Fruit fly (Drosophila melanogaster) whole organism, embryonic: ENCODE results near the gene CG42258.
A peak's percentile ranks its signal among the peaks of the same experiment; 100 is the strongest.

ENCODE experiments used
- ATbp ChIP-seq: fragments of 200-800 bp; sonication (Bioruptor generic); optimal IDR thresholded peaks from 2 replicates; lab custom pipeline; 2017; ENCODE audit warnings: missing biosample characterization, mild to moderate bottlenecking, missing genetic modification characterization, missing genetic modification reagents
- CG10147 ChIP-seq: fragments of 200-800 bp; sonication (Bioruptor generic); optimal IDR thresholded peaks from 2 replicates; lab custom pipeline; 2019; ENCODE audit warnings: missing biosample characterization, mild to moderate bottlenecking, missing genetic modification characterization, moderate library complexity
- CG10321 ChIP-seq: fragments of 200-800 bp; sonication (Bioruptor generic); IDR thresholded peaks from 2 replicates; pipeline ENCODE4 v1.3.6; 2022; ENCODE audit warnings: missing biosample characterization, missing genetic modification characterization
- CG10979 ChIP-seq: fragments of 200-800 bp; sonication (Bioruptor generic); optimal IDR thresholded peaks from 2 replicates; lab custom pipeline; 2018; ENCODE audit warnings: missing biosample characterization, mild to moderate bottlenecking, missing genetic modification characterization, moderate library complexity
- CG11093 ChIP-seq: fragments of 200-800 bp; sonication (Bioruptor generic); IDR thresholded peaks from 3 replicates; pipeline ENCODE4 v1.3.6; 2022; ENCODE audit warnings: missing biosample characterization, missing genetic modification characterization
- CG12391 ChIP-seq: fragments of 200-800 bp; sonication (Bioruptor generic); optimal IDR thresholded peaks from 3 replicates; lab custom pipeline; 2018; ENCODE audit warnings: missing biosample characterization, mild to moderate bottlenecking, missing genetic modification characterization, moderate library complexity
- CG15479 ChIP-seq: fragments of 200-800 bp; sonication (Bioruptor generic); optimal IDR thresholded peaks from 3 replicates; lab custom pipeline; 2019; ENCODE audit warnings: missing biosample characterization, mild to moderate bottlenecking, missing genetic modification characterization, moderate library complexity
- CG15514 ChIP-seq: fragments of 200-800 bp; sonication (Bioruptor generic); optimal IDR thresholded peaks from 3 replicates; lab custom pipeline; 2017; ENCODE audit warnings: missing biosample characterization, missing genetic modification characterization, mild to moderate bottlenecking, moderate library complexity, missing genetic modification reagents
- CG16779 ChIP-seq: fragments of 200-800 bp; sonication (Bioruptor generic); IDR thresholded peaks from 2 replicates; pipeline ENCODE4 v1.3.6; 2022; ENCODE audit warnings: missing biosample characterization, missing genetic modification characterization
- CG16813 ChIP-seq: fragments of 200-800 bp; sonication (Bioruptor generic); IDR thresholded peaks from 3 replicates; pipeline ENCODE4 v1.3.6; 2022; ENCODE audit warnings: missing biosample characterization, missing genetic modification characterization; ENCODE audit not compliant: partially characterized antibody
- CG17568 ChIP-seq: fragments of 200-800 bp; sonication (Bioruptor generic); optimal IDR thresholded peaks from 2 replicates; lab custom pipeline; 2018; ENCODE audit warnings: missing biosample characterization, mild to moderate bottlenecking, missing genetic modification characterization, moderate library complexity
- CG33213 ChIP-seq: fragments of 200-800 bp; sonication (Bioruptor generic); optimal IDR thresholded peaks from 3 replicates; lab custom pipeline; 2016; ENCODE audit warnings: missing biosample characterization, missing genetic modification characterization
- CG3847 ChIP-seq: fragments of 200-800 bp; sonication (Bioruptor generic); IDR thresholded peaks from 2 replicates; pipeline ENCODE4 v1.3.6; 2022; ENCODE audit warnings: missing biosample characterization, missing genetic modification characterization
- CG5953 ChIP-seq: fragments of 200-800 bp; sonication (Bioruptor generic); IDR thresholded peaks from 2 replicates; pipeline ENCODE4 v1.3.6; 2022; ENCODE audit warnings: missing biosample characterization, missing genetic modification characterization
- CG6254 ChIP-seq: fragments of 200-800 bp; sonication (Bioruptor generic); optimal IDR thresholded peaks from 3 replicates; lab custom pipeline; 2017; ENCODE audit warnings: mild to moderate bottlenecking, missing biosample characterization, missing genetic modification reagents, missing genetic modification characterization
- CHES-1-like ChIP-seq: fragments of 200-800 bp; sonication (Bioruptor generic); optimal IDR thresholded peaks from 2 replicates; lab custom pipeline; 2016; ENCODE audit warnings: missing biosample characterization, missing genetic modification characterization
- Dfd ChIP-seq, 2 experiments: fragments of >200 bp; optimal IDR thresholded peaks; 2 replicates each; lab custom pipeline; 2017; ENCODE audit warnings: missing biosample characterization in 2 of 2, missing genetic modification characterization in 2 of 2
- Dip3 ChIP-seq: fragments of 200-800 bp; sonication (Bioruptor generic); optimal IDR thresholded peaks from 3 replicates; lab custom pipeline; 2016; ENCODE audit warnings: missing biosample characterization, missing genetic modification characterization
- Dp ChIP-seq: fragments of 200-800 bp; sonication (Bioruptor generic); optimal IDR thresholded peaks from 2 replicates; lab custom pipeline; 2018; ENCODE audit warnings: missing biosample characterization, mild to moderate bottlenecking, missing genetic modification characterization, moderate library complexity
- HLHmδ ChIP-seq: fragments of 200-800 bp; sonication (Bioruptor generic); optimal IDR thresholded peaks from 2 replicates; lab custom pipeline; 2018; ENCODE audit warnings: missing biosample characterization, mild to moderate bottlenecking, missing genetic modification characterization, moderate library complexity
- Kr ChIP-seq: fragments of 200-800 bp; sonication (Bioruptor generic); optimal IDR thresholded peaks from 2 replicates; lab custom pipeline; 2017; ENCODE audit warnings: missing biosample characterization, mild to moderate bottlenecking, missing genetic modification characterization
- Lim3 ChIP-seq: fragments of 200-800 bp; sonication (Bioruptor generic); IDR thresholded peaks from 2 replicates; pipeline ENCODE4 v1.3.6; 2022; ENCODE audit warnings: missing biosample characterization, missing genetic modification characterization
- Lpt ChIP-seq: fragments of >200 bp; optimal IDR thresholded peaks from 2 replicates; lab custom pipeline; 2018; ENCODE audit warnings: missing biosample characterization, missing genetic modification characterization
- Mes4 ChIP-seq: fragments of 200-800 bp; sonication (Bioruptor generic); optimal IDR thresholded peaks from 2 replicates; lab custom pipeline; 2016; ENCODE audit warnings: missing biosample characterization, missing genetic modification characterization
- Mrtf ChIP-seq: fragments of 200-800 bp; sonication (Bioruptor generic); IDR thresholded peaks from 3 replicates; pipeline ENCODE4 v1.3.6; 2022; ENCODE audit warnings: missing biosample characterization, missing genetic modification characterization
- Myb ChIP-seq: fragments of 200-800 bp; sonication (Bioruptor generic); optimal IDR thresholded peaks from 2 replicates; lab custom pipeline; 2016; ENCODE audit warnings: missing biosample characterization, missing genetic modification characterization
- Nf-YB ChIP-seq: fragments of 200-800 bp; sonication (Bioruptor generic); optimal IDR thresholded peaks from 3 replicates; lab custom pipeline; 2019; ENCODE audit warnings: missing biosample characterization, mild to moderate bottlenecking, missing genetic modification characterization, moderate library complexity
- Oaz ChIP-seq: fragments of 200-800 bp; sonication (Bioruptor generic); IDR thresholded peaks from 2 replicates; pipeline ENCODE4 v1.3.6; 2022; ENCODE audit warnings: missing biosample characterization, missing genetic modification characterization
- PHDP ChIP-seq: fragments of 200-800 bp; sonication (Bioruptor generic); optimal IDR thresholded peaks from 3 replicates; lab custom pipeline; 2018; ENCODE audit warnings: missing biosample characterization, mild to moderate bottlenecking, missing genetic modification characterization, moderate library complexity
- ato ChIP-seq: fragments of 200-800 bp; sonication (Bioruptor generic); IDR thresholded peaks from 2 replicates; pipeline ENCODE4 v1.3.6; 2022; ENCODE audit warnings: missing biosample characterization, missing genetic modification characterization; ENCODE audit not compliant: partially characterized antibody
- bsh ChIP-seq, 2 experiments: fragments of 200-800 bp; sonication (Bioruptor generic); optimal IDR thresholded peaks; 2 replicates each; lab custom pipeline; 2017 to 2018; ENCODE audit warnings: mild to moderate bottlenecking in 2 of 2, missing biosample characterization in 2 of 2, missing genetic modification characterization in 2 of 2, moderate library complexity in 1 of 2
- btn ChIP-seq: fragments of 200-800 bp; sonication (Bioruptor generic); optimal IDR thresholded peaks from 2 replicates; lab custom pipeline; 2016; ENCODE audit warnings: missing biosample characterization, missing genetic modification characterization
- cato ChIP-seq: fragments of 200-800 bp; sonication (Bioruptor generic); optimal IDR thresholded peaks from 2 replicates; lab custom pipeline; 2016; ENCODE audit warnings: missing biosample characterization, missing genetic modification characterization, borderline replicate concordance
- chinmo ChIP-seq: fragments of 200-800 bp; sonication (Bioruptor generic); IDR thresholded peaks from 4 replicates; pipeline ENCODE4 v1.3.6; 2022; ENCODE audit warnings: missing biosample characterization, missing genetic modification characterization; ENCODE audit not compliant: partially characterized antibody
- gem ChIP-seq: fragments of 200-800 bp; sonication (Bioruptor generic); optimal IDR thresholded peaks from 2 replicates; lab custom pipeline; 2019; ENCODE audit warnings: missing biosample characterization, mild to moderate bottlenecking, missing genetic modification characterization, moderate library complexity
- gfzf ChIP-seq: fragments of 200-800 bp; sonication (Bioruptor generic); optimal IDR thresholded peaks from 2 replicates; lab custom pipeline; 2016; ENCODE audit warnings: missing biosample characterization, mild to moderate bottlenecking, missing genetic modification characterization, moderate library complexity
- gsb-n ChIP-seq: fragments of 200-800 bp; sonication (Bioruptor generic); optimal IDR thresholded peaks from 3 replicates; lab custom pipeline; 2018; ENCODE audit warnings: missing biosample characterization, mild to moderate bottlenecking, missing genetic modification characterization
- gt ChIP-seq: fragments of 200-800 bp; sonication (Bioruptor generic); IDR thresholded peaks from 2 replicates; pipeline ENCODE4 v1.3.6; 2022; ENCODE audit warnings: missing biosample characterization, missing genetic modification characterization
- ham ChIP-seq: fragments of 200-800 bp; sonication (Bioruptor generic); IDR thresholded peaks from 2 replicates; pipeline ENCODE4 v1.3.6; 2022; ENCODE audit warnings: missing biosample characterization, missing genetic modification characterization
- hbn ChIP-seq: fragments of 200-800 bp; sonication (Bioruptor generic); IDR thresholded peaks from 2 replicates; pipeline ENCODE4 v1.3.6; 2022; ENCODE audit warnings: missing biosample characterization, missing genetic modification characterization; ENCODE audit not compliant: partially characterized antibody
- insv ChIP-seq, 2 experiments: fragments of 200-800 bp; sonication (Bioruptor generic); optimal IDR thresholded peaks; 3 replicates each; lab custom pipeline; 2016 to 2018; ENCODE audit warnings: missing biosample characterization in 2 of 2, missing genetic modification characterization in 2 of 2
- kay ChIP-seq: fragments of 200-800 bp; sonication (Bioruptor generic); optimal IDR thresholded peaks from 2 replicates; lab custom pipeline; 2016; ENCODE audit warnings: missing biosample characterization, missing genetic modification characterization
- nerfin-2 ChIP-seq: fragments of 200-800 bp; sonication (Bioruptor generic); IDR thresholded peaks from 2 replicates; pipeline ENCODE4 v1.3.6; 2022; ENCODE audit warnings: missing biosample characterization, missing genetic modification characterization; ENCODE audit not compliant: partially characterized antibody
- pho ChIP-seq: fragments of 200-800 bp; sonication (Bioruptor generic); optimal IDR thresholded peaks from 2 replicates; lab custom pipeline; 2016; ENCODE audit warnings: missing biosample characterization, missing genetic modification characterization
- phol ChIP-seq: fragments of 200-800 bp; sonication (Bioruptor generic); optimal IDR thresholded peaks from 3 replicates; lab custom pipeline; 2018; ENCODE audit warnings: missing biosample characterization, mild to moderate bottlenecking, missing genetic modification characterization, moderate library complexity
- pnt ChIP-seq: fragments of 200-800 bp; sonication (Bioruptor generic); optimal IDR thresholded peaks from 3 replicates; lab custom pipeline; 2016; ENCODE audit warnings: missing biosample characterization, missing genetic modification characterization
- tgo ChIP-seq: fragments of 200-800 bp; sonication (Bioruptor generic); IDR thresholded peaks from 3 replicates; pipeline ENCODE4 v1.3.6; 2022; ENCODE audit warnings: missing biosample characterization, missing genetic modification characterization
- trh ChIP-seq: fragments of 200-800 bp; sonication (Bioruptor generic); optimal IDR thresholded peaks from 2 replicates; lab custom pipeline; 2016; ENCODE audit warnings: missing biosample characterization, missing genetic modification characterization
- twi ChIP-seq: fragments of 200-800 bp; optimal IDR thresholded peaks from 2 replicates; lab custom pipeline; 2019; ENCODE audit warnings: missing biosample characterization, mild to moderate bottlenecking, missing genetic modification characterization, moderate library complexity
- vfl ChIP-seq: fragments of 200-800 bp; sonication (Bioruptor generic); optimal IDR thresholded peaks from 2 replicates; lab custom pipeline; 2016; ENCODE audit warnings: missing biosample characterization, missing genetic modification characterization
- wek ChIP-seq: fragments of 200-800 bp; sonication (Bioruptor generic); optimal IDR thresholded peaks from 3 replicates; lab custom pipeline; 2018; ENCODE audit warnings: missing biosample characterization, mild to moderate bottlenecking, missing genetic modification characterization, moderate library complexity

Gene CG42258

dm6 chrX:12467241-12467597 is 3.9 kb downstream of the CG42258 start (continued):
- no peak for TF ChIP-seq CG11093 (GFP tag; lab: Robert Waterston, UW)
- no peak for TF ChIP-seq phol (tag; lab: Kevin White, UChicago)
- no peak for TF ChIP-seq gem (tag; lab: Kevin White, UChicago)
- TF ChIP-seq chinmo (GFP tag; lab: Robert Waterston, UW): no peak
- TF ChIP-seq insv (GFP tag; optimal IDR thresholded peaks at IDR 0.05; lab: Kevin White, UChicago): peak in 1 of 2 experiments; percentile 91
- no peak for TF ChIP-seq Dip3 (GFP tag; lab: Kevin White, UChicago)
- no peak for TF ChIP-seq bsh (GFP tag; optimal IDR thresholded peaks at IDR 0.05; lab: Kevin White, UChicago)
- TF ChIP-seq Nf-YB (GFP tag; lab: Kevin White, UChicago): no peak
- TF ChIP-seq CG10321: no peak
- TF ChIP-seq CG16779 (GFP tag; lab: Robert Waterston, UW): no peak
- TF ChIP-seq ham (GFP tag; lab: Robert Waterston, UW): no peak
- TF ChIP-seq CG10979: no peak
- TF ChIP-seq hbn (GFP tag; lab: Robert Waterston, UW): no peak
- TF ChIP-seq CG6254: no peak
- no peak for TF ChIP-seq gfzf
- no peak for TF ChIP-seq CG16813 (GFP tag; lab: Robert Waterston, UW)
- TF ChIP-seq gsb-n (tag; lab: Kevin White, UChicago): peak; percentile 18
- TF ChIP-seq CG15514: peak; percentile 8
- no peak for TF ChIP-seq CG33213
- TF ChIP-seq CHES-1-like (GFP tag; lab: Kevin White, UChicago): no peak
- TF ChIP-seq Mes4 (GFP tag; lab: Kevin White, UChicago): no peak
- no peak for TF ChIP-seq Lim3
- no peak for TF ChIP-seq Mrtf (GFP tag; lab: Robert Waterston, UW)
- no peak for TF ChIP-seq gt
- no peak for TF ChIP-seq tgo (GFP tag; lab: Robert Waterston, UW)
- no peak for TF ChIP-seq HLHmδ (GFP tag; lab: Kevin White, UChicago)
- TF ChIP-seq ato (GFP tag; lab: Robert Waterston, UW): 0 out of 2 replicates have a peak, but pooled peaks have one; percentile 15
- no peak for TF ChIP-seq PHDP
- no peak for TF ChIP-seq trh (GFP tag; lab: Kevin White, UChicago)
- no peak for TF ChIP-seq pnt (GFP tag; lab: Kevin White, UChicago)
- TF ChIP-seq cato: no peak
- TF ChIP-seq twi (tag; lab: Kevin White, UChicago): no peak
- no peak for TF ChIP-seq btn (GFP tag; lab: Kevin White, UChicago)
- TF ChIP-seq CG17568 (GFP tag; lab: Kevin White, UChicago): no peak
- no peak for TF ChIP-seq pho
- TF ChIP-seq CG3847 (GFP tag; lab: Robert Waterston, UW): no peak
- no peak for TF ChIP-seq kay (GFP tag; lab: Kevin White, UChicago)
- TF ChIP-seq wek: no peak
- no peak for TF ChIP-seq vfl (GFP tag; lab: Kevin White, UChicago)
- no peak for TF ChIP-seq ATbp (GFP tag; lab: Kevin White, UChicago)
- no peak for TF ChIP-seq CG12391 (tag; lab: Kevin White, UChicago)
- no peak for TF ChIP-seq CG5953 (GFP tag; lab: Robert Waterston, UW)
- TF ChIP-seq Lpt (GFP tag; lab: Kevin White, UChicago): no peak
- no peak for TF ChIP-seq Dfd (GFP tag; optimal IDR thresholded peaks at IDR 0.05; lab: Kevin White, UChicago)
- TF ChIP-seq Dp (GFP tag; lab: Kevin White, UChicago): peak; percentile 54
- no peak for TF ChIP-seq CG10147 (GFP tag; lab: Kevin White, UChicago)
- no peak for TF ChIP-seq CG15479 (GFP tag; lab: Kevin White, UChicago)
- peak; percentile 33 for TF ChIP-seq Myb (GFP tag; lab: Kevin White, UChicago)
- no peak for TF ChIP-seq Kr (GFP tag; lab: Kevin White, UChicago)
- no peak for TF ChIP-seq nerfin-2 (GFP tag; lab: Robert Waterston, UW)
- TF ChIP-seq Oaz (GFP tag; lab: Robert Waterston, UW): no peak
